Fruit fly (Drosophila melanogaster): ENCODE measurements around the gene Fum3.

Gene Fum3

DNA sequence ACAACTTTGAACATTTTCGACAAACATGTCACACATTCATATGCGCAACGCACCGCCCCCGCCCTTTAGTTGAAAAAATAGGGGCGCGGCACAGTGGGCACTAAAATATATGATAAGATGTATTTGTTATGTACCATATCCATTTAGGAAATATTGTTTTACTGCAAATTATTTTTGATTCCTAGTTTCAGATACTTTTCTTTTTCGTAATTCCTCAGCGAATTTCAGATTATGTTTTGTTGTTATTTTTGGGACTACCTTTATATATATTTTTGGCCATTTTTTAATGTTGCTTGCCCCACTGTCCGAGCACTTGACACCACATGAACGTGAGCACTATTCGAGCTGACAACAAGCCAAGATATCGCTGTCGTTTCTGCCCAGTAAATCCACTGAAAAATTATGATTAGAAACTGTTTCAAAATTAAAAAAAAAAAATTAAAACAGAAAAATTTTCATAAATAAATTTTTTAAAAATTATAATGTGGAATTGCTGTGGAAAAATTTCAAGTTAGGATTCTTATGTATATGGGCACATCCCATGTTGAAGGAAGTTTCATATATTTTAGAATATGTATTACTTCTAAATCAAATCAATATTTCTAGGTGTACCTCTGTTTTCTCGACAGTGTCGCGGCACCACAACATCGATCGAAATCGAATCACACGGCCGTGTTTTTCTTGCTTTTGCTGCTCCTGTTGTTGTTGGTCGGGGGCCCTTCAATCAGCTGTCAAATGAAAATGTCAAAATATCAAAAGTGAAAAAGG, 48.2 kb downstream of the Fum3 start (continued):
- peak; percentile 88 for TF ChIP-seq CG30403 (GFP tag; optimal IDR thresholded peaks at IDR 0.05)
- TF ChIP-seq pita (GFP tag; optimal IDR thresholded peaks at IDR 0.05), result no peak
- peak; percentile 74 for TF ChIP-seq Hsf (GFP tag; optimal IDR thresholded peaks at IDR 0.05)
- TF ChIP-seq CG18764 (GFP tag; optimal IDR thresholded peaks at IDR 0.05), result peak; percentile 82
- no peak for TF ChIP-seq CG9797 (GFP tag; optimal IDR thresholded peaks at IDR 0.05)
- TF ChIP-seq br (optimal IDR thresholded peaks at IDR 0.05), result no peak
- TF ChIP-seq bsh (GFP tag; optimal IDR thresholded peaks at IDR 0.05), result peak in 1 of 2 experiments; percentile 93
- peak in 1 of 2 experiments; percentile 50 for TF ChIP-seq Hr78 (GFP tag; optimal IDR thresholded peaks at IDR 0.05)
- no peak for TF ChIP-seq h (optimal IDR thresholded peaks at IDR 0.05)
- TF ChIP-seq CG2129 (GFP tag; IDR thresholded peaks at IDR 0.05; ENCODE audit: partially characterized antibody), result no peak
- TF ChIP-seq CG34422 (GFP tag; IDR thresholded peaks at IDR 0.05), result peak; percentile 89
- TF ChIP-seq CG8944 (GFP tag; optimal IDR thresholded peaks at IDR 0.05), result peak; percentile 38
- peak; percentile 84 for TF ChIP-seq CG14667 (GFP tag; IDR thresholded peaks at IDR 0.05)
- TF ChIP-seq CG42726 (GFP tag; IDR thresholded peaks at IDR 0.05; ENCODE audit: partially characterized antibody), result 0 out of 2 replicates have a peak, but pooled peaks have one; percentile 5
- TF ChIP-seq CG17361 (GFP tag; IDR thresholded peaks at IDR 0.05), result peak; percentile 94
- TF ChIP-seq CG1529 (GFP tag; optimal IDR thresholded peaks at IDR 0.05), result peak; percentile 67
- peak; percentile 90 for TF ChIP-seq lab (GFP tag; optimal IDR thresholded peaks at IDR 0.05)
- TF ChIP-seq CG16779 (GFP tag; IDR thresholded peaks at IDR 0.05), result no peak
- peak; percentile 86 for TF ChIP-seq Aef1 (GFP tag; IDR thresholded peaks at IDR 0.05)
- peak; percentile 70 for TF ChIP-seq sens-2 (GFP tag; IDR thresholded peaks at IDR 0.05)
- peak; percentile 90 for TF ChIP-seq klu (GFP tag; IDR thresholded peaks at IDR 0.05)
- TF ChIP-seq HLHmδ (GFP tag; optimal IDR thresholded peaks at IDR 0.05), result no peak
- peak; percentile 92 for TF ChIP-seq CG17359 (tag; optimal IDR thresholded peaks at IDR 0.05)
- TF ChIP-seq Ravus (GFP tag; IDR thresholded peaks at IDR 0.05), result peak; percentile 76
- peak; percentile 74 for TF ChIP-seq vnd (GFP tag; IDR thresholded peaks at IDR 0.05; ENCODE audit: partially characterized antibody)
- no peak for TF ChIP-seq her (GFP tag; optimal IDR thresholded peaks at IDR 0.05)
- TF ChIP-seq CG4617 (GFP tag; optimal IDR thresholded peaks at IDR 0.05; ENCODE audit: borderline replicate concordance), result peak; percentile 9
- no peak for TF ChIP-seq CG12769 (tag; optimal IDR thresholded peaks at IDR 0.05)
- TF ChIP-seq CG1832 (GFP tag; optimal IDR thresholded peaks at IDR 0.05), result no peak
- TF ChIP-seq nau (GFP tag; optimal IDR thresholded peaks at IDR 0.05), result peak; percentile 87
- TF ChIP-seq MTF-1 (GFP tag; optimal IDR thresholded peaks at IDR 0.05; ENCODE audit: borderline replicate concordance), result peak; percentile 69
- TF ChIP-seq NC2α (GFP tag; optimal IDR thresholded peaks at IDR 0.05), result peak; percentile 66
- no peak for TF ChIP-seq CG18011 (GFP tag; optimal IDR thresholded peaks at IDR 0.05)
- TF ChIP-seq Ada2b (GFP tag; IDR thresholded peaks at IDR 0.05), result peak; percentile 79
- TF ChIP-seq CG9437 (GFP tag; optimal IDR thresholded peaks at IDR 0.05), result peak; percentile 78
- no peak for TF ChIP-seq ash1 (GFP tag; optimal IDR thresholded peaks at IDR 0.05)
- TF ChIP-seq shn (GFP tag; optimal IDR thresholded peaks at IDR 0.05), result peak; percentile 51
- peak; percentile 64 for TF ChIP-seq Sry-β (GFP tag; optimal IDR thresholded peaks at IDR 0.05)
- peak; percentile 97 for TF ChIP-seq CG18262 (tag; optimal IDR thresholded peaks at IDR 0.05)
- TF ChIP-seq CG8281 (tag; optimal IDR thresholded peaks at IDR 0.05), result no peak
- peak; percentile 48 to 59 for TF ChIP-seq dpn (GFP tag; optimal IDR thresholded peaks at IDR 0.05)
- no peak for TF ChIP-seq unc-4 (GFP tag; IDR thresholded peaks at IDR 0.05; ENCODE audit: partially characterized antibody)
- peak; percentile 83 for TF ChIP-seq zen (tag; optimal IDR thresholded peaks at IDR 0.05)
- peak; percentile 60; the same call in 1 of the 2 replicates for TF ChIP-seq dati (GFP tag; IDR thresholded peaks at IDR 0.05)
- peak; percentile 57 for TF ChIP-seq CG10209 (GFP tag; optimal IDR thresholded peaks at IDR 0.05)
- peak; percentile 79 for TF ChIP-seq slbo (GFP tag; IDR thresholded peaks at IDR 0.05)
- peak; percentile 84 for TF ChIP-seq H15 (GFP tag; IDR thresholded peaks at IDR 0.05)
- TF ChIP-seq Sry-δ (GFP tag; optimal IDR thresholded peaks at IDR 0.05), result no peak
- peak; percentile 68 for TF ChIP-seq CG6175 (GFP tag; IDR thresholded peaks at IDR 0.05)

All from whole organism, embryonic.